Fruit fly (Drosophila melanogaster): ENCODE measurements around the gene Jon66Ci.

Gene Jon66Ci

DNA sequence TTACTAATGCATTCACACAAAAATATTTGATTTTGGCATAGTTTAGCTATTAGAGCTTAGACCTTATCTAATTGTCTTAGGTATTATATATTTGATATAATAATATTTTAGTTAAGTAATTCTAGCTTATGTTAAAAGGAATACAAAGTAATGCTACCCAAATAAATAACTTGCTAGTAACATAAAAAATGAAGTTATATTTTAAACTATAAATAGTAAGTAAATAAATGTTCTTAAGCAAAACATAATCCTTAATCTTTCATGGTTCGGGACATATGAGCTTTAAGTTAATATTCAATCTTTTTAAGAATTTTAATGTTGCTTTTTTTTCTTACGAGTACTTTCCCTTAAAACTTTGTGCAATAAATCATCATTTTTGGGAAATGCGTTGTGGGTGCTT is 31.8 kb downstream of the Jon66Ci start (continued):
- no peak for TF ChIP-seq jing (GFP tag; optimal IDR thresholded peaks at IDR 0.05)
- no peak for TF ChIP-seq danr (GFP tag; IDR thresholded peaks at IDR 0.05)
- no peak for TF ChIP-seq Antp (GFP tag; optimal IDR thresholded peaks at IDR 0.05)
- no peak for TF ChIP-seq CG10565 (GFP tag; optimal IDR thresholded peaks at IDR 0.05)
- no peak for TF ChIP-seq Tbp (GFP tag; optimal IDR thresholded peaks at IDR 0.05)
- TF ChIP-seq CkIIα-i1 (GFP tag; IDR thresholded peaks at IDR 0.05) = no peak
- no peak for TF ChIP-seq CG2116 (GFP tag; optimal IDR thresholded peaks at IDR 0.05)
- no peak for TF ChIP-seq Chrac-16 (GFP tag; optimal IDR thresholded peaks at IDR 0.05)
- TF ChIP-seq CG1024 (GFP tag; IDR thresholded peaks at IDR 0.05) = no peak
- TF ChIP-seq CG9876 (GFP tag; optimal IDR thresholded peaks at IDR 0.05) = no peak
- TF ChIP-seq NC2β (GFP tag; optimal IDR thresholded peaks at IDR 0.05) = no peak
- TF ChIP-seq disco-r (GFP tag; optimal IDR thresholded peaks at IDR 0.05) = no peak
- peak; percentile 35 for TF ChIP-seq CG12391 (tag; optimal IDR thresholded peaks at IDR 0.05)
- no peak for TF ChIP-seq tap (tag; optimal IDR thresholded peaks at IDR 0.05)
- peak in 1 of 2 experiments; percentile 17 for TF ChIP-seq Hr78 (GFP tag; optimal IDR thresholded peaks at IDR 0.05)
- TF ChIP-seq pzg (GFP tag; optimal IDR thresholded peaks at IDR 0.05) = no peak
- no peak for TF ChIP-seq mam (GFP tag; optimal IDR thresholded peaks at IDR 0.05)
- no peak for TF ChIP-seq CG12769 (tag; optimal IDR thresholded peaks at IDR 0.05)
- TF ChIP-seq CG15479 (GFP tag; optimal IDR thresholded peaks at IDR 0.05) = no peak
- TF ChIP-seq CG1602 (GFP tag; optimal IDR thresholded peaks at IDR 0.05) = no peak
- no peak for TF ChIP-seq ro (GFP tag; IDR thresholded peaks at IDR 0.05)
- no peak for TF ChIP-seq CG12299 (tag; optimal IDR thresholded peaks at IDR 0.05)
- TF ChIP-seq Mad (GFP tag; optimal IDR thresholded peaks at IDR 0.05) = no peak
- TF ChIP-seq Opbp (GFP tag; IDR thresholded peaks at IDR 0.05; ENCODE audit: partially characterized antibody) = no peak
- TF ChIP-seq Oli (tag; optimal IDR thresholded peaks at IDR 0.05) = peak; percentile 19
- no peak for TF ChIP-seq Dll (GFP tag; IDR thresholded peaks at IDR 0.05; ENCODE audit: partially characterized antibody)
- TF ChIP-seq CG2875 (GFP tag; optimal IDR thresholded peaks at IDR 0.05) = no peak
- peak; percentile 21 for TF ChIP-seq CoRest (tag; optimal IDR thresholded peaks at IDR 0.05)
- no peak for TF ChIP-seq ab (GFP tag; optimal IDR thresholded peaks at IDR 0.05)
- no peak for TF ChIP-seq Hand (GFP tag; optimal IDR thresholded peaks at IDR 0.05)
- TF ChIP-seq CG6689 (GFP tag; IDR thresholded peaks at IDR 0.05) = 0 out of 2 replicates have a peak, but pooled peaks have one; percentile 24
- no peak for TF ChIP-seq HLH54F (GFP tag; optimal IDR thresholded peaks at IDR 0.05)
- TF ChIP-seq CG14860 (GFP tag; IDR thresholded peaks at IDR 0.05; ENCODE audit: partially characterized antibody) = no peak
- no peak for TF ChIP-seq CG2678 (tag; optimal IDR thresholded peaks at IDR 0.05)
- no peak for TF ChIP-seq CG14050 (GFP tag; IDR thresholded peaks at IDR 0.05)
- no peak for TF ChIP-seq ranshi (GFP tag; IDR thresholded peaks at IDR 0.05)
- TF ChIP-seq CG17361 (GFP tag; IDR thresholded peaks at IDR 0.05) = peak; percentile 73; the same call in 2 of the 3 replicates
- TF ChIP-seq NfI (GFP tag; optimal IDR thresholded peaks at IDR 0.05) = no peak
- TF ChIP-seq knrl (GFP tag; IDR thresholded peaks at IDR 0.05; ENCODE audit: partially characterized antibody) = no peak
- no peak for TF ChIP-seq D (optimal IDR thresholded peaks at IDR 0.05)
- TF ChIP-seq D (GFP tag; optimal IDR thresholded peaks at IDR 0.05) = peak; percentile 24
- no peak for TF ChIP-seq zf30C (GFP tag; optimal IDR thresholded peaks at IDR 0.05)
- TF ChIP-seq psq (GFP tag; optimal IDR thresholded peaks at IDR 0.05) = no peak
- TF ChIP-seq Taf1 (GFP tag; IDR thresholded peaks at IDR 0.05) = no peak
- TF ChIP-seq Drgx (GFP tag; IDR thresholded peaks at IDR 0.05) = 0 out of 2 replicates have a peak, but pooled peaks have one; percentile 4
- TF ChIP-seq bab2 (GFP tag; optimal IDR thresholded peaks at IDR 0.05) = no peak
- TF ChIP-seq CG7556 (GFP tag; optimal IDR thresholded peaks at IDR 0.05) = peak; percentile 43
- no peak for TF ChIP-seq gcm2 (GFP tag; optimal IDR thresholded peaks at IDR 0.05)
- no peak for TF ChIP-seq CG15269 (tag; optimal IDR thresholded peaks at IDR 0.05)
- TF ChIP-seq CG12155 (GFP tag; optimal IDR thresholded peaks at IDR 0.05) = no peak
- no peak for TF ChIP-seq slbo (GFP tag; IDR thresholded peaks at IDR 0.05)
- no peak for TF ChIP-seq CG4617 (GFP tag; optimal IDR thresholded peaks at IDR 0.05; ENCODE audit: borderline replicate concordance)

Data from whole organism, embryonic.